Fruit fly (Drosophila melanogaster): ENCODE measurements around the gene fig.

fig gene

DNA sequence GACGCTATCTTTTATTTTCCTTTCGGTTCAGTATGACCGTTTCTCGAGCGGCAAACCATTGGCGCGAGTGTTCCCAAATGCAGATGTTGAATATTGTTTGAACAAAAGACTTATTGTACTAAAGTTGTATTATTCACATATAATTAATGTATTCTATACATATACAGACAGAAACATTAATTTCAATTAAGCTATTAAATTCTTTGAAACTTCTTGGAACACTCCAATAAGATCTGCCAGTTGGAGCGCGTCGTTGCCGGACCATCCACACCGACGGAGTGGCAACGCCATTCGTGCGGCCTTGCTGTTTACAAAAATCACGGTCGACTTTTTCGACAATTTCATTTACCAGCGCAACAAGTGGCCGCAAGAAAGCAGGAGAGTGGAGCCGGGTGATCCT lies 35.2 kb downstream of the fig start, which contains the start of the genes Wdr24 and IntS11:
Gene Wdr24, minus strand, starts transcription at position 37 of the 400 bp plus-strand sequence.
Gene IntS11, plus strand, starts transcription at position 282 of the 400 bp plus-strand sequence.
- TF ChIP-seq sage (GFP tag; optimal IDR thresholded peaks at IDR 0.05), result no peak
- peak; percentile 98 for TF ChIP-seq dmrt93B (GFP tag; optimal IDR thresholded peaks at IDR 0.05)
- TF ChIP-seq tai (GFP tag; optimal IDR thresholded peaks at IDR 0.05), result no peak
- no peak for TF ChIP-seq usp (GFP tag; optimal IDR thresholded peaks at IDR 0.05)
- peak; percentile 45 for TF ChIP-seq Mio (GFP tag; optimal IDR thresholded peaks at IDR 0.05)
- TF ChIP-seq Rel (GFP tag; optimal IDR thresholded peaks at IDR 0.05), result no peak
- peak; percentile 86 for TF ChIP-seq Rel (tag; optimal IDR thresholded peaks at IDR 0.05)
- TF ChIP-seq CG9705 (GFP tag; optimal IDR thresholded peaks at IDR 0.05), result peak; percentile 95
- TF ChIP-seq Vsx2 (GFP tag; optimal IDR thresholded peaks at IDR 0.05; ENCODE audit: partially characterized antibody), result no peak
- no peak for TF ChIP-seq Hr78 (GFP tag; optimal IDR thresholded peaks at IDR 0.05)
- no peak for TF ChIP-seq Jra (GFP tag; optimal IDR thresholded peaks at IDR 0.05)
- no peak for TF ChIP-seq brk (GFP tag; optimal IDR thresholded peaks at IDR 0.05)
- TF ChIP-seq GATAd (GFP tag; optimal IDR thresholded peaks at IDR 0.05), result peak; percentile 66
- peak; percentile 76 for TF ChIP-seq CG32264 (GFP tag; optimal IDR thresholded peaks at IDR 0.05)
- no peak for TF ChIP-seq N (GFP tag; optimal IDR thresholded peaks at IDR 0.05)
- no peak for TF ChIP-seq Dif (GFP tag; optimal IDR thresholded peaks at IDR 0.05; ENCODE audit: partially characterized antibody)
- no peak for TF ChIP-seq Abd-B (GFP tag; optimal IDR thresholded peaks at IDR 0.05)
- peak; percentile 99 for TF ChIP-seq HLH106 (tag; optimal IDR thresholded peaks at IDR 0.05)
- no peak for TF ChIP-seq dl (GFP tag; optimal IDR thresholded peaks at IDR 0.05; ENCODE audit: insufficient read depth in 1 of 2, partially characterized antibody in 2 of 2)
- no peak for TF ChIP-seq dsf (GFP tag; optimal IDR thresholded peaks at IDR 0.05; ENCODE audit: borderline replicate concordance)
- TF ChIP-seq rgr (GFP tag; optimal IDR thresholded peaks at IDR 0.05), result peak; percentile 94
- TF ChIP-seq ey (GFP tag; optimal IDR thresholded peaks at IDR 0.05), result peak; percentile 94
- TF ChIP-seq psq (GFP tag; optimal IDR thresholded peaks at IDR 0.05), result peak; percentile 87
- TF ChIP-seq Myc (optimal IDR thresholded peaks at IDR 0.05), result no peak
- TF ChIP-seq foxo (GFP tag; optimal IDR thresholded peaks at IDR 0.05), result peak in 1 of 2 experiments; percentile 93
- TF ChIP-seq sv (GFP tag; optimal IDR thresholded peaks at IDR 0.05), result peak; percentile 60
- no peak for TF ChIP-seq lola (GFP tag; optimal IDR thresholded peaks at IDR 0.05)
- no peak for TF ChIP-seq CrebA (GFP tag; optimal IDR thresholded peaks at IDR 0.05; ENCODE audit: borderline replicate concordance)
- TF ChIP-seq br (GFP tag; optimal IDR thresholded peaks at IDR 0.05), result peak; percentile 85
- TF ChIP-seq Hr83 (GFP tag; optimal IDR thresholded peaks at IDR 0.05; ENCODE audit: poor library complexity, severe bottlenecking), result peak; percentile 64
- peak; percentile 91 for TF ChIP-seq fru (GFP tag; optimal IDR thresholded peaks at IDR 0.05)
- peak; percentile 95 for TF ChIP-seq Sp1 (GFP tag; optimal IDR thresholded peaks at IDR 0.05)
- no peak for TF ChIP-seq Dfd (GFP tag; optimal IDR thresholded peaks at IDR 0.05)
- TF ChIP-seq pan (optimal IDR thresholded peaks at IDR 0.05), result no peak
- peak; percentile 87 for TF ChIP-seq woc (GFP tag; optimal IDR thresholded peaks at IDR 0.05)
- no peak for TF ChIP-seq Hnf4 (GFP tag; optimal IDR thresholded peaks at IDR 0.05)
- peak; percentile 90 for TF ChIP-seq OdsH (GFP tag; optimal IDR thresholded peaks at IDR 0.05)
- peak; percentile 94 for TF ChIP-seq h (GFP tag; optimal IDR thresholded peaks at IDR 0.05)

- TF ChIP-seq br (GFP tag; optimal IDR thresholded peaks at IDR 0.05) (no peak), Hr78 (GFP tag; optimal IDR thresholded peaks at IDR 0.05) (no peak)
Measured at dm6 chr3R:29740078-29740477, 40.2 kb downstream of the fig start.

DNA sequence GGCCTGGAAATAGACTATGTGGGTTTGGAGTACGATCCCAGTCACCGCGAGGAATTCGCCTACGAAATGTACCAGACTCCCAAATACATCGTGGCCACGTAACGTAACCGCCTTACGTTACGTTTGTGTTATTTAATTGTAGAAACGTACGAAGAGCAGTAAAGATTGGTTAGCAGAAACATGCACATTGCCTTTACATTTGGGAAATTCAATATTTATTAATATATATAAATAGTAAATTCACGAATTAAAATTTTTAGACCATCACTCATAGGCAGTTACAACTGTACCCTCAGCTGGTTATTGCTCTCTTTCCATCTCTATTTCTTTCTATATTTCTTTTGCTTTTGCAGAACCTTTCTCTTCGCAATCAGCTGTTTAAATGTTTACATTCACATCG lies 42.4 kb downstream of the fig start, which contains the start of gene Gnpnat:
Gene Gnpnat, plus strand, starts transcription at position 385 of the 400 bp plus-strand sequence.
- TF ChIP-seq Rel (GFP tag; optimal IDR thresholded peaks at IDR 0.05) (no peak), Rel (tag; optimal IDR thresholded peaks at IDR 0.05) (no peak), psq (GFP tag; optimal IDR thresholded peaks at IDR 0.05) (peak; percentile 79), Abd-B (GFP tag; optimal IDR thresholded peaks at IDR 0.05) (no peak), pan (optimal IDR thresholded peaks at IDR 0.05) (no peak), woc (GFP tag; optimal IDR thresholded peaks at IDR 0.05) (peak; percentile 13), Hnf4 (GFP tag; optimal IDR thresholded peaks at IDR 0.05) (peak; percentile 55), ey (GFP tag; optimal IDR thresholded peaks at IDR 0.05) (peak; percentile 3), foxo (GFP tag; optimal IDR thresholded peaks at IDR 0.05) (peak in 1 of 2 experiments; percentile 69), lola (GFP tag; optimal IDR thresholded peaks at IDR 0.05) (no peak), Myc (optimal IDR thresholded peaks at IDR 0.05) (no peak), fru (GFP tag; optimal IDR thresholded peaks at IDR 0.05) (peak; percentile 60), tai (GFP tag; optimal IDR thresholded peaks at IDR 0.05) (no peak), CrebA (GFP tag; optimal IDR thresholded peaks at IDR 0.05; ENCODE audit: borderline replicate concordance) (no peak), dmrt93B (GFP tag; optimal IDR thresholded peaks at IDR 0.05) (no peak), Vsx2 (GFP tag; optimal IDR thresholded peaks at IDR 0.05; ENCODE audit: partially characterized antibody) (no peak), Sp1 (GFP tag; optimal IDR thresholded peaks at IDR 0.05) (peak; percentile 50), sage (GFP tag; optimal IDR thresholded peaks at IDR 0.05) (no peak), CG32264 (GFP tag; optimal IDR thresholded peaks at IDR 0.05) (no peak), Hr83 (GFP tag; optimal IDR thresholded peaks at IDR 0.05; ENCODE audit: poor library complexity, severe bottlenecking) (no peak), OdsH (GFP tag; optimal IDR thresholded peaks at IDR 0.05) (peak; percentile 70), Jra (GFP tag; optimal IDR thresholded peaks at IDR 0.05) (peak; percentile 5), dl (GFP tag; optimal IDR thresholded peaks at IDR 0.05; ENCODE audit: insufficient read depth in 1 of 2, partially characterized antibody in 2 of 2) (no peak), dsf (GFP tag; optimal IDR thresholded peaks at IDR 0.05; ENCODE audit: borderline replicate concordance) (no peak), HLH106 (tag; optimal IDR thresholded peaks at IDR 0.05) (peak; percentile 46), Dif (GFP tag; optimal IDR thresholded peaks at IDR 0.05; ENCODE audit: partially characterized antibody) (no peak), sv (GFP tag; optimal IDR thresholded peaks at IDR 0.05) (peak; percentile 5), jim (GFP tag; optimal IDR thresholded peaks at IDR 0.05) (no peak), Hr78 (GFP tag; optimal IDR thresholded peaks at IDR 0.05) (no peak), br (GFP tag; optimal IDR thresholded peaks at IDR 0.05) (peak; percentile 11), usp (GFP tag; optimal IDR thresholded peaks at IDR 0.05) (no peak), brk (GFP tag; optimal IDR thresholded peaks at IDR 0.05) (no peak), rgr (GFP tag; optimal IDR thresholded peaks at IDR 0.05) (peak; percentile 58), Dfd (GFP tag; optimal IDR thresholded peaks at IDR 0.05) (no peak), GATAd (GFP tag; optimal IDR thresholded peaks at IDR 0.05) (no peak), N (GFP tag; optimal IDR thresholded peaks at IDR 0.05) (no peak), CG9705 (GFP tag; optimal IDR thresholded peaks at IDR 0.05) (no peak), h (GFP tag; optimal IDR thresholded peaks at IDR 0.05) (peak; percentile 47), Mio (GFP tag; optimal IDR thresholded peaks at IDR 0.05) (no peak)

All from whole organism, wandering third instar larva.